Worm (Caenorhabditis elegans) whole organism, mixed stage, embryonic: ENCODE results near the gene R02D5.24.

Source experiments
- ces-1 ChIP-seq: fragments of 150-350 bp; optimal IDR thresholded peaks from 2 replicates; lab custom pipeline; 2014; ENCODE audit warnings: missing biosample characterization, missing genetic modification reagents, missing genetic modification characterization
- elt-3 ChIP-seq: fragments of 150-350 bp; optimal IDR thresholded peaks from 2 replicates; lab custom pipeline; 2014; ENCODE audit warnings: missing biosample characterization, missing genetic modification characterization
- lsy-2 ChIP-seq: fragments of 150-350 bp; optimal IDR thresholded peaks from 2 replicates; lab custom pipeline; 2014; ENCODE audit warnings: missing biosample characterization, missing genetic modification characterization
- nhr-237 ChIP-seq: fragments of 150-350 bp; optimal IDR thresholded peaks from 2 replicates; lab custom pipeline; 2014; ENCODE audit warnings: missing biosample characterization, missing genetic modification characterization
- nhr-28 ChIP-seq: fragments of 150-350 bp; optimal IDR thresholded peaks from 2 replicates; lab custom pipeline; 2014; ENCODE audit warnings: missing biosample characterization, missing genetic modification characterization
- pha-4 ChIP-seq: fragments of 150-350 bp; optimal IDR thresholded peaks from 2 replicates; lab custom pipeline; 2018; ENCODE audit warnings: missing biosample characterization, missing genetic modification reagents, missing genetic modification characterization
- unc-62 ChIP-seq: fragments of 150-350 bp; optimal IDR thresholded peaks from 2 replicates; lab custom pipeline; 2014; ENCODE audit warnings: missing biosample characterization, missing genetic modification reagents, missing genetic modification characterization

DNA sequence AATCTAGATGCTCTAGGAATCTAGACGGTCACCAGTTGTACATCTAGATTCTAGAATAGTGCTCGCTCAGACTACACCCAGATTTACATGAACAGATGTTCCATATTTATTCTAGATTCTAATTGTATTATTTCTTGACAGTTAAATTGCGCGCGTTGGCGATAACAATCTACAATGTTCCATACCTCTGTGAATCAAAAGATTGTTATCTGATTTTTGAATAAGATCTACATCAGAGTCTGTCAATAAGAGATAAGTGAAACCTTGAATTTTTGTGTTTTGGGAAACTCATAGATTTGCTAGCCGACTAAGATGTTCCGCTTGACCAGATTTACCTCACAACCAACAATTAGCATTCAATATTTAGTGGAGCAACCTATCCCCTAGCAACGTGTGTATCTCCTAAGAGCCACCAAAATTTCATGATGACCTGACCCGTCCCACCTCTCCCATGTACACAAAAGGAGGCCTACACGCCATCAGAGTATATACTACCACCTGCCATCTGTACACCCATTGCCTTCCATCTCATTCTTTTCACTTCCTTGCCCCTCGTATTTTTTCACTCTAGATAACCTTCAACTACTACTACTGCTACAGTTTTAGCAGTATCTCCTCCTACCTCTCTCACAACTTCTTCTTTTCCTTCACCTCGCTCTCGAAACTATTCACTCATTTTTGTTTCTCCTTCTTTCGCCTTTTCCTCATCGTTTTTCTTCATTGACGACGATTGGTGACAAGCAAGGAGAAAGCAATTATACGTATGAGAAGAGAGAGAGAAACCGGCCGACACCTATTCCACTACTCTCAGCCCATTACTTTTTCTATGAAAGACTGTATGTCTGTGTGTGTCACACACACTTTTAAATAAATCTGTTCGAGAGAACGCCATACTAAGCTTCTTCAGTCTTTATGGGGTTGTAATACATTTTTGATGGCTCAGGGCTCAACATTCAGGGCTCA, 5.9 kb downstream of the R02D5.24 start:
- TF ChIP-seq lsy-2 (tag; lab: Kevin White, UChicago) (no peak), unc-62 (GFP tag; lab: Kevin White, UChicago) (peak; percentile 68), elt-3 (tag; lab: Kevin White, UChicago) (no peak), nhr-237 (tag; lab: Kevin White, UChicago) (no peak), nhr-28 (tag; lab: Kevin White, UChicago) (no peak), ces-1 (GFP tag; lab: Kevin White, UChicago) (peak; percentile 58), pha-4 (tag; lab: Kevin White, UChicago) (no peak)
